Worm (Caenorhabditis elegans) whole organism, midembryonic: ENCODE measurements around the gene try-14.

Experiments
- T22C8.4 ChIP-seq: fragments of 200-800 bp; sonication (Bioruptor generic); IDR thresholded peaks from 2 replicates; pipeline ENCODE4 v1.3.6; 2022; ENCODE audit warnings: missing genetic modification characterization, missing compliant biosample characterization
- cog-1 ChIP-seq: sonication (generic microtip); optimal IDR thresholded peaks from 2 replicates; lab custom pipeline; 2016; ENCODE audit warnings: missing genetic modification characterization, missing compliant biosample characterization
- flt-1 ChIP-seq: fragments of 200-800 bp; sonication (Bioruptor generic); IDR thresholded peaks from 2 replicates; pipeline ENCODE4 v1.3.6; 2022; ENCODE audit warnings: missing genetic modification characterization, missing compliant biosample characterization
- klf-2 ChIP-seq: fragments of 200-800 bp; sonication (Bioruptor generic); conservative IDR thresholded peaks from 2 replicates; pipeline ENCODE4 v1.3.6; 2022; ENCODE audit warnings: missing genetic modification reagents, missing genetic modification characterization, missing compliant biosample characterization
- med-1 ChIP-seq: sonication (generic microtip); optimal IDR thresholded peaks from 2 replicates; lab custom pipeline; 2017; ENCODE audit warnings: missing genetic modification characterization, mild to moderate bottlenecking, missing compliant biosample characterization, antibody characterized with exemption, missing genetic modification reagents; ENCODE audit not compliant: insufficient read depth
- ref-1 ChIP-seq: fragments of 200-800 bp; sonication (Bioruptor generic); conservative IDR thresholded peaks from 2 replicates; pipeline ENCODE4 v1.3.6; 2022; ENCODE audit warnings: missing genetic modification reagents, missing genetic modification characterization, missing compliant biosample characterization
- tab-1 ChIP-seq: fragments of 200-800 bp; sonication (Bioruptor generic); IDR thresholded peaks from 2 replicates; pipeline ENCODE4 v1.3.6; 2022; ENCODE audit warnings: missing genetic modification characterization, missing compliant biosample characterization
- ztf-23 ChIP-seq: fragments of 200-800 bp; sonication (Bioruptor generic); IDR thresholded peaks from 2 replicates; pipeline ENCODE4 v1.3.6; 2022; ENCODE audit warnings: missing genetic modification reagents, missing genetic modification characterization, missing compliant biosample characterization
- ztf-29 ChIP-seq: fragments of 200-800 bp; sonication (Bioruptor generic); IDR thresholded peaks from 2 replicates; pipeline ENCODE4 v1.3.6; 2022; ENCODE audit warnings: missing genetic modification reagents, missing genetic modification characterization, missing compliant biosample characterization

try-14 gene

DNA sequence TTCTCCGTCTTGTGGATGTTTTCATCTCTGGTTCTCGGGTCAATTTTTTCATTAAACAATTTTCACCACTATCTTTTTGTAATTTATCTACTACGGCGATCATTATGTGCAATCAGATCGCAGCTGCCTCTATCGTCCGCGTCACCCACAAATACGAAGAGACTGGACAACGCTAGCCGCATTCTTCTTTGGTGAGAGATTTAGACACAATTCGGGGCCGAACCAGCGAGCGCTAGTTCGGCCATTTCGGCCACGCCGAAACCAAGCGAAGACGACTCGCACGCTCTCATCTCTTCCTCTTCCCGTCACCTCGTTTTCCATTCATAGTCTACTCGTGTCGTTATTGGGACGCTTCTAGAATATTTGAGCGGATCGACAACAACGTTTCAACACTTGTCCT, 9.6 kb downstream of the try-14 start, which contains the start of gene gly-12:
gly-12 (plus strand) TSS at position 117 of the 400 bp plus-strand sequence.
- TF ChIP-seq klf-2 (no peak), T22C8.4 (GFP tag; lab: Robert Waterston, UW) (no peak), tab-1 (GFP tag; lab: Robert Waterston, UW) (no peak), ref-1 (GFP tag; lab: Robert Waterston, UW) (no peak), cog-1 (tag; lab: Kevin White, UChicago) (no peak), ztf-23 (no peak), med-1 (GFP tag; lab: Kevin White, UChicago) (no peak), ztf-29 (no peak), flt-1 (GFP tag; lab: Robert Waterston, UW) (no peak)

DNA sequence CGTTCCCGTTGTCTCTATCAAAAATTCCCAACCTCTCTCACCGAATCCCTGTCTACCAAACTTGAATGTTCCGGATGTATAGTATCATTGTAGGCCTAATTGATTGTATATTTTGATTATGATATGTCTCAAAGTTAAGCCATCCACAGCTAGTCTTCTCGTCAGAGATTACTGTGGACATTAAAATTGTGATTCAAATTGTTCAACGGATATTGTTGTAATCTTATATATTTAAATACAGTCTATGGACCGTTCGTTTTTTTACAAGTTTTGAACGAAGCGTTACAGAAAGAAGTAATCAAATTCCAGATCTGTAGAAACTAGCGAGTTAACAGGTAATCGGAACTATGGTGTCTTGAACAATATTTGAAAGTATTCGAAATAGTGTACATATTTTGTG, 14.6 kb downstream of the try-14 start, which contains the start of gene F48E3.9:
F48E3.9 (plus strand) TSS at position 301 of the 400 bp plus-strand sequence.
- no peak for TF ChIP-seq tab-1 (GFP tag; lab: Robert Waterston, UW)
- no peak for TF ChIP-seq ztf-23
- TF ChIP-seq med-1 (GFP tag; lab: Kevin White, UChicago): no peak
- TF ChIP-seq klf-2: no peak
- TF ChIP-seq cog-1 (tag; lab: Kevin White, UChicago): no peak
- TF ChIP-seq ztf-29: no peak

DNA sequence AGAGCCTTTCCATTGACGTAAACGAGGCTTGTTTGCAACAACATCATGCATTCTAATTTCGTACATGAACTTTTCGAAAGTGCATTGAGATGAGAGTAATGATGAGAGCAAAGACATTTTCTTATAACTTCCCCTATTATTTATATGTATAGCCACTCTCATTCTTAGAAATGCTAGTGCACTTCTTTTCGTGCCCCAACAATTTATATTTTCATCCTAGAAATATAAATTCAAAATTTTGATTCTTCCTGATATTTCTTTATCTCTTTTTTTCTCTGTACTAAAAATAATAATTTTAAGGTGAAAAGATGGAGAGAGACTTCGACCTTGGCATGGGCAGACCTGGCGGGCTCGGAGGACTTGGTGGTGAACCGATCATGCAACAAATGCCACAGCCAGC, 16.4 kb downstream of the try-14 start, which contains the start of gene mek-1:
mek-1 (plus strand) TSS at position 301 of the 400 bp plus-strand sequence.
- no peak for TF ChIP-seq flt-1 (GFP tag; lab: Robert Waterston, UW)
- TF ChIP-seq ztf-23: no peak
- TF ChIP-seq ztf-29: no peak
- TF ChIP-seq med-1 (GFP tag; lab: Kevin White, UChicago): no peak
- no peak for TF ChIP-seq ref-1 (GFP tag; lab: Robert Waterston, UW)
- no peak for TF ChIP-seq klf-2
- TF ChIP-seq tab-1 (GFP tag; lab: Robert Waterston, UW): no peak
- TF ChIP-seq T22C8.4 (GFP tag; lab: Robert Waterston, UW): no peak
- no peak for TF ChIP-seq cog-1 (tag; lab: Kevin White, UChicago)

DNA sequence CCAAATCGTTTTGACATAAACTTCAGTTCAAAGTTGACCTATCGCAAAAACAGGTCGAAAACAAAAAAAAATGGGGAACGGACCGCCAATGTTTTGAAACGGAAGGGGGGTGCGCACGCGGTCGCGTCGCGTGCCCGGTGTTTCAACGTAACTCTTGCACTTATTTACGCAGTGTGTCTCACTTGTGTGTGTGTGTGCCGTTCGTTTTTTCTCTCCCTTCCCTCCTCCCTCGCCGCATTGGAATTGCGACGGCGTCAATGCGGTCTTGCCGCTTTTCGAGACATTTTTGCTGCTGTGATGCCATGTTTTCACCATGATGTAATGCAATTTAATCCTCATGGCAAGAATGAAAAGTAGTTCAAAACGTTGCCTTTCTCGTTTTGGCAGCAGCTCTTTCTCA, 16.9 kb downstream of the try-14 start:
- TF ChIP-seq T22C8.4 (GFP tag; lab: Robert Waterston, UW): no peak
- no peak for TF ChIP-seq med-1 (GFP tag; lab: Kevin White, UChicago)
- TF ChIP-seq ztf-29: no peak
- TF ChIP-seq tab-1 (GFP tag; lab: Robert Waterston, UW): no peak
- TF ChIP-seq ztf-23: no peak
- TF ChIP-seq klf-2: no peak
- no peak for TF ChIP-seq cog-1 (tag; lab: Kevin White, UChicago)
- TF ChIP-seq ref-1 (GFP tag; lab: Robert Waterston, UW): no peak
- TF ChIP-seq flt-1 (GFP tag; lab: Robert Waterston, UW): no peak

DNA sequence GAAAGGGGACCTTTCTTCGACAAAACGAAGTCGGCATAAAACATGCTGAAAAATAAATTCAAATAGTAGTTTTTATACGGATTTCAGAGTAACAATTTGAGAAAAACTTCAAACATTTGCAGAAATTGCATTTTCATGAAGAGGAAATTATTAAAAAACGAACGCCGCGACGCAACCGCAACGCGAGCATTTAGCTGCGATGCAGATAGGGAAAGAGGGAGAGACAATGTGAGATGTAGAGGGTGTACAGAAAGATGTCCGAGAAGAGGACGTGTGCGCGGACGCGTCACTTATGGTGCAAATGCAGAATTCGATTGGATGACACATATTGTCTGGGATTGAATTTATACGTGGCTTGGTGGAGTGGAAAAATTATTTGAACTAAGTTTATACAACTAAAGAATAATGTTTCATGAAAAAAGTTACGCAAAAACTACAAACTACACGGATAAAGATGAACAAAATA, 20.4 kb downstream of the try-14 start, which contains the start of gene coh-1:
coh-1 (minus strand) TSS at position 51 of the 466 bp plus-strand sequence.
- TF ChIP-seq ztf-29 (no peak), ztf-23 (0 out of 2 replicates have a peak, but pooled peaks have one; percentile 16), tab-1 (GFP tag; lab: Robert Waterston, UW) (no peak)

DNA sequence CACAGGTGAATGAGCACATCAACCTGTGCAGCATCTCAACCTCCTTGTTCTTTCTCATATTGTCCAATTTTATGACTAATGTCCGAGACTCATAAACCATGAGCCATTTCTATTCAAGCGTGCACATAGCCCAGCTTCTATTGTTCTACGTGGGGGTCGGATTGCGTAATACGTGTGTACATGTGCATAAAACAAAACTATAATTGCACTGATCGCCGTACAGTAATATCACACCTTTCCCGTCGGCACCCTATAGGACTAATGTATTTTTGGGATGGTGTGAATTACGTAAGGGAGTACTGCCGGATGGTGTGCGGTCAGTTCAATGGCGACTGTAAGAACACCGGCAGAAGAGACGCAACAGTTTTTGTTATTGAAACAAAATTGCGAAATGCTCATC, 25.5 kb downstream of the try-14 start:
- no peak for TF ChIP-seq cog-1 (tag; lab: Kevin White, UChicago)
- no peak for TF ChIP-seq T22C8.4 (GFP tag; lab: Robert Waterston, UW)
- no peak for TF ChIP-seq klf-2
- no peak for TF ChIP-seq flt-1 (GFP tag; lab: Robert Waterston, UW)
- TF ChIP-seq tab-1 (GFP tag; lab: Robert Waterston, UW): no peak
- TF ChIP-seq ref-1 (GFP tag; lab: Robert Waterston, UW): no peak
- no peak for TF ChIP-seq ztf-23
- TF ChIP-seq ztf-29: no peak
- TF ChIP-seq med-1 (GFP tag; lab: Kevin White, UChicago): no peak

DNA sequence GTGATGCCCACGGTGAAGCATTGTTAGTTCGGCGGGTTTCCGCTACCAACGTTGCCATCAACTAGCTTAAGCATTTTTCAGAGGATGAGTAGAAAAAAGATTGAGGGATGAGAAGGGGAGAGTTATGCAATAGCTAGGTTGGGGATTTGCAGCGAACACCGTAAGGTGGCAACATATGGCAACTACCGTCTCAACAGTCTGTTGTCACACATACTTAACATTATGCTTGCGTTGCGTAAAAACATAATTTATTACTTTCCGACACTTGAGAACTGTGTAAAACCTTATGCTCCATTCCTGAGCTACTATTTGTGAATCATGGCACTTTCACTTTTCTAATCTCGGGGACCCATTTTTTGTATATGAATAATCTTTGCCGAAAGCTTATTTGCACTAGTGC, 28.7 kb downstream of the try-14 start:
- TF ChIP-seq klf-2: no peak
- no peak for TF ChIP-seq ref-1 (GFP tag; lab: Robert Waterston, UW)
- TF ChIP-seq tab-1 (GFP tag; lab: Robert Waterston, UW): no peak
- no peak for TF ChIP-seq ztf-29
- TF ChIP-seq ztf-23: no peak
- no peak for TF ChIP-seq flt-1 (GFP tag; lab: Robert Waterston, UW)
- TF ChIP-seq med-1 (GFP tag; lab: Kevin White, UChicago): no peak
- TF ChIP-seq T22C8.4 (GFP tag; lab: Robert Waterston, UW): no peak
- no peak for TF ChIP-seq cog-1 (tag; lab: Kevin White, UChicago)

DNA sequence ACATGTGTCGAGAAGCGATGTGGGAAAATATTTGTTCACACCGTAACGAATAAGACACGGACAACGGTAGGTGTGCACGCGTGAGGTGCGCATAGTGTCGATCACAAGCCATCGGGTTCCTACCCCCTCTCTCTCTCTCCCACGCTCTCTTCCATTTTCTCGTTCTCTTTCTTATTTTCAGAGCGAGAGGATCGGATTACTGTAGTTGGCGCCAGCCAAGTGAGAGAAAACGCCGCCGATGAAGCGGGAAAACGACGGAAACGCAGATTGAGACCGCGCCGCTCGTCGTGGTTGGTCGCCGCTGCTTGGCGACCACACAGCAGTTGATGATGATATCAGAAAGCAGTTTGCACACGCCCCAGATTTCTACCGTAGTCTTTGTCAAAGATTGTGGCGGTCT, 31.0 kb downstream of the try-14 start:
- TF ChIP-seq ztf-29 (no peak), ztf-23 (no peak), tab-1 (GFP tag; lab: Robert Waterston, UW) (no peak), flt-1 (GFP tag; lab: Robert Waterston, UW) (no peak), med-1 (GFP tag; lab: Kevin White, UChicago) (no peak), T22C8.4 (GFP tag; lab: Robert Waterston, UW) (no peak), ref-1 (GFP tag; lab: Robert Waterston, UW) (no peak), cog-1 (tag; lab: Kevin White, UChicago) (no peak), klf-2 (no peak)

DNA sequence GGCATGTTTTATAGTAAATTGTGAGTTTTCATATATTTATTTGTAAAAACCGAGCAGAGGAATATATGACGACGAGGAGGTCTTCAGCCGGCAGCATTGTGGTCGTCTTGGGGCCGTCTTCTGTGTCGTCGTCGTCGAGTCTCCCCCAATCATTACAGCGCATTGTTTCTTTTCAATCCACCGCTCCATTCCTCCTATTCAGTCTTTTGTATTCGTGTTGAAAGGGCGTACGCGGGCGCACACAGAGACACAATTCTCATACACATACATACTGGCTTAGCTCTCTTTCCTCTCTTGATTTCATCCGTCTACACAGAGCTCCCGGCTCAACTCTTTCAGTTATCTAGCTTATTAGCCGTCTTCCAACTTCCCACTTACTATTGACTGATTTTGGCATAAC, 31.8 kb downstream of the try-14 start, which contains the start of gene sox-2:
sox-2 (minus strand) TSS at position 100 of the 400 bp plus-strand sequence.
- TF ChIP-seq klf-2 (no peak), tab-1 (GFP tag; lab: Robert Waterston, UW) (no peak), cog-1 (tag; lab: Kevin White, UChicago) (no peak), T22C8.4 (GFP tag; lab: Robert Waterston, UW) (no peak)

DNA sequence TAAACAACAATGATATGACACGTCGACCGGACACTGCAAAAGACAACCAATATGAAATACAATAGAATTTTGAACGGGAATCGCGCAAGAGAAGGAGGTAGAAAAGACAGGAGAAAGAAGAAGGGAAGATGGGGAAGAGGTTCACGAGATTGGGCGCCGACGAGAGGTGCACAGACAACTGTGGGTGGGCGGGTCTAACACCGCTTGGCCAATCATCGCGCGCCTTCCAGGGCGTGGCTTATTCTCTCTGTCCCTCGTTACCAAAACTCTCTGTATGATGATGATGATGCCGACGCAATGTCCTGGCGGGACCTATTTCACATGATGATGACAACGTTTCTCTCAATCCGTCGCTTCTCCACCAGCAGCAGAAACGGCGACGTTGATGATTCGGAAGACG, 34.9 kb downstream of the try-14 start:
- TF ChIP-seq tab-1 (GFP tag; lab: Robert Waterston, UW) (0 out of 2 replicates have a peak, but pooled peaks have one; percentile 40), flt-1 (GFP tag; lab: Robert Waterston, UW) (no peak), ztf-23 (no peak), ref-1 (GFP tag; lab: Robert Waterston, UW) (no peak)
